Fruit fly (Drosophila melanogaster): ENCODE measurements around the gene CG31156.

Gene CG31156

DNA sequence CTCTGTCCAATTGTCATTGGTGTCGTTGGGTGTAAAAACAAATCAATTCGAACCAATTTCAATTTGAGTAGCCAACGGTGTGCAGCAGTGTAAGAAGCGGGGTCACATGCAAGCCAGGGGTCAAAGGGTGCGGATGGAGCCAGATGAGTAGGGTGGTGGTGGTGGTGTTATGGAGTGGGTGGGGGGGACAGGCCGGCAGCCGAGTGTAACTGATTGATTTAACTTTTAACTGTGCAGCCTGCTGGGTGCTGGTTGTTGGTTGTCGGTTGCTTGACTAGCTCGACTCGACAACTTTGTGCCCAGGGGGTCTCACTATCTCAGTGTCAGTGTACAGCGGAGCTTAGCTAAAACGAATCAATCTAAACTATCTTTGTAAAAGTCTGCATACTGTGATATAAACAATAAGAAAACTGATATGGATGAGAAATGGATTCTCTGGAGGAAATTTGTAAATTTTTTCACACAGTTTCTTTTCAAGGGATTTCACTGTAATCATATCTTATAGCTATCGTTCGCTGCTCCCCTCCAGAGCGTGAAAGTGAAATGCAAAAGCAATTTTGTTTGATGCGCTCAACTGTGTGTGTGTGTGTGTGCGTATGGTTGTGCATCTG lies 16.0 kb downstream of the CG31156 start (continued):
- TF ChIP-seq bsh (GFP tag; optimal IDR thresholded peaks at IDR 0.05) (peak in 1 of 2 experiments; percentile 83), p53 (GFP tag; optimal IDR thresholded peaks at IDR 0.05) (peak; percentile 24), her (GFP tag; optimal IDR thresholded peaks at IDR 0.05) (peak; percentile 55), slp2 (GFP tag; optimal IDR thresholded peaks at IDR 0.05) (peak; percentile 63), Six4 (GFP tag; optimal IDR thresholded peaks at IDR 0.05) (peak; percentile 56), stc (GFP tag; IDR thresholded peaks at IDR 0.05) (peak; percentile 82), cg (GFP tag; optimal IDR thresholded peaks at IDR 0.05) (peak; percentile 26), E2f2 (GFP tag; IDR thresholded peaks at IDR 0.05) (peak; percentile 38; the same call in 1 of the 2 replicates), CG7987 (GFP tag; optimal IDR thresholded peaks at IDR 0.05) (no peak), Hr3 (GFP tag; optimal IDR thresholded peaks at IDR 0.05) (peak; percentile 52), lov (optimal IDR thresholded peaks at IDR 0.05) (no peak), lov (GFP tag; IDR thresholded peaks at IDR 0.05) (peak; percentile 81), bowl (GFP tag; IDR thresholded peaks at IDR 0.05) (0 out of 2 replicates have a peak, but pooled peaks have one; percentile 10), CG9817 (tag; optimal IDR thresholded peaks at IDR 0.05) (peak; percentile 74), scrt (GFP tag; optimal IDR thresholded peaks at IDR 0.05) (no peak), slbo (GFP tag; IDR thresholded peaks at IDR 0.05) (peak; percentile 71), gem (tag; optimal IDR thresholded peaks at IDR 0.05) (no peak), CG10267 (tag; optimal IDR thresholded peaks at IDR 0.05) (no peak), CG3407 (GFP tag; optimal IDR thresholded peaks at IDR 0.05) (peak; percentile 70), Hmr (GFP tag; optimal IDR thresholded peaks at IDR 0.05) (peak; percentile 23), Gsc (GFP tag; IDR thresholded peaks at IDR 0.05) (peak; percentile 65), CG11093 (GFP tag; IDR thresholded peaks at IDR 0.05) (peak; percentile 72; the same call in 2 of the 3 replicates), oc (tag; optimal IDR thresholded peaks at IDR 0.05) (peak; percentile 86), YL-1 (GFP tag; optimal IDR thresholded peaks at IDR 0.05) (no peak), Hsf (GFP tag; optimal IDR thresholded peaks at IDR 0.05) (peak; percentile 70), sens (GFP tag) (peak; percentile 97), en (GFP tag; optimal IDR thresholded peaks at IDR 0.05) (peak; percentile 45), CG31224 (GFP tag; IDR thresholded peaks at IDR 0.05) (peak; percentile 41; the same call in 1 of the 2 replicates), CG34422 (GFP tag; IDR thresholded peaks at IDR 0.05) (peak; percentile 54; the same call in 2 of the 3 replicates), HmgZ (tag; optimal IDR thresholded peaks at IDR 0.05) (no peak), Mes4 (GFP tag; optimal IDR thresholded peaks at IDR 0.05) (peak; percentile 54), dpn (GFP tag; optimal IDR thresholded peaks at IDR 0.05) (peak in 1 of 2 experiments; percentile 52), Mad (GFP tag; optimal IDR thresholded peaks at IDR 0.05) (no peak), Dll (GFP tag; IDR thresholded peaks at IDR 0.05; ENCODE audit: partially characterized antibody) (no peak), unc-4 (GFP tag; IDR thresholded peaks at IDR 0.05; ENCODE audit: partially characterized antibody) (no peak), Antp (GFP tag; optimal IDR thresholded peaks at IDR 0.05) (peak; percentile 79), CG7786 (GFP tag; optimal IDR thresholded peaks at IDR 0.05) (peak; percentile 46), CG15269 (tag; optimal IDR thresholded peaks at IDR 0.05) (no peak), D19A (tag; optimal IDR thresholded peaks at IDR 0.05) (no peak), CG6683 (GFP tag; optimal IDR thresholded peaks at IDR 0.05) (peak; percentile 27), CG15479 (GFP tag; optimal IDR thresholded peaks at IDR 0.05) (no peak), CG14667 (GFP tag; IDR thresholded peaks at IDR 0.05) (peak; percentile 77), cato (GFP tag; optimal IDR thresholded peaks at IDR 0.05; ENCODE audit: borderline replicate concordance) (peak; percentile 45), CG9215 (GFP tag; IDR thresholded peaks at IDR 0.05) (peak; percentile 60), crp (GFP tag; optimal IDR thresholded peaks at IDR 0.05) (peak in 1 of 2 experiments; percentile 17), pum (GFP tag; optimal IDR thresholded peaks at IDR 0.05) (peak; percentile 75), sug (tag; optimal IDR thresholded peaks at IDR 0.05) (peak; percentile 85), dimm (GFP tag; IDR thresholded peaks at IDR 0.05) (peak; percentile 60; the same call in 1 of the 2 replicates), tx (GFP tag; optimal IDR thresholded peaks at IDR 0.05) (peak; percentile 60), Hand (GFP tag; optimal IDR thresholded peaks at IDR 0.05) (no peak)
